Worm (Caenorhabditis elegans) whole organism, late embryonic: ENCODE results near the gene B0272.4.

ENCODE experiments used
- ama-1 ChIP-seq: fragments of 150-350 bp; optimal IDR thresholded peaks from 2 replicates; lab custom pipeline; 2014
- ceh-9 ChIP-seq: sonication (generic microtip); optimal IDR thresholded peaks from 2 replicates; lab custom pipeline; 2016; ENCODE audit warnings: mild to moderate bottlenecking, missing genetic modification characterization, inconsistent platforms, missing compliant biosample characterization
- dmd-4 ChIP-seq: sonication (generic microtip); optimal IDR thresholded peaks from 2 replicates; lab custom pipeline; 2016; ENCODE audit warnings: borderline replicate concordance, missing genetic modification characterization, missing compliant biosample characterization
- eyg-1 ChIP-seq: sonication (generic microtip); optimal IDR thresholded peaks from 2 replicates; lab custom pipeline; 2016; ENCODE audit warnings: missing genotype, missing genetic modification characterization, missing compliant biosample characterization
- lin-11 ChIP-seq: fragments of 200-800 bp; sonication (Bioruptor generic); optimal IDR thresholded peaks from 2 replicates; lab custom pipeline; 2018; ENCODE audit warnings: mild to moderate bottlenecking, missing genetic modification characterization, missing compliant biosample characterization
- pag-3 ChIP-seq: sonication (generic microtip); optimal IDR thresholded peaks from 2 replicates; lab custom pipeline; 2016; ENCODE audit warnings: missing compliant biosample characterization, missing genetic modification characterization, borderline replicate concordance
- pax-1 ChIP-seq: fragments of 150-350 bp; optimal IDR thresholded peaks from 2 replicates; lab custom pipeline; 2014; ENCODE audit warnings: missing biosample characterization, missing genetic modification characterization
- pqm-1 ChIP-seq: sonication (generic microtip); optimal IDR thresholded peaks from 2 replicates; lab custom pipeline; 2016; ENCODE audit warnings: missing genetic modification characterization, missing compliant biosample characterization
- sdc-2 ChIP-seq: sonication (generic microtip); optimal IDR thresholded peaks from 2 replicates; lab custom pipeline; 2016; ENCODE audit warnings: missing genotype, missing genetic modification characterization, missing compliant biosample characterization
- sox-4 ChIP-seq: sonication (generic microtip); optimal IDR thresholded peaks from 2 replicates; lab custom pipeline; 2017; ENCODE audit warnings: mild to moderate bottlenecking, missing genetic modification characterization, inconsistent platforms, missing compliant biosample characterization
- unc-86 ChIP-seq: sonication (generic microtip); optimal IDR thresholded peaks from 2 replicates; lab custom pipeline; 2016; ENCODE audit warnings: missing genetic modification characterization, missing compliant biosample characterization
- zip-5 ChIP-seq: sonication (generic microtip); optimal IDR thresholded peaks from 2 replicates; lab custom pipeline; 2016; ENCODE audit warnings: missing genetic modification characterization, missing compliant biosample characterization

DNA sequence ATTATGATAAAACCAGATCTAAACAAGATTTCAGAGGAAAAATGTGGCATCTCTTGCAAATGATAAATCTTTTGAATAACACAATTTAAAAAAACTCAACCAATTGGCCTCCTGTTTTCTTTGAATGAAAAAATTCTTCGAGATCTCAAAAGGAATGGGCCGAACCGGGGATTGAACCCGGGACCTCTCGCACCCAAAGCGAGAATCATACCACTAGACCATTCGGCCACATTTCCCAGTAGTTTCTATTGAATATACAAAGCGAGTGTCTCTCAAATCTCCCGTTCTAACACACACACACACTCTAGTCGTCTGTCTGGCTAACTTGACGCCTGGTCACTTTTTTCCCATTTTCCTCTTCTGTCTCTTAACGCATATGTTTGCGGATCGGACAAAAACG is 39.3 kb downstream of the B0272.4 start:
- TF ChIP-seq ama-1 (lab: Kevin White, UChicago) (no peak), dmd-4 (tag; lab: Kevin White, UChicago) (peak; percentile 74), pax-1 (peak; percentile 54), pqm-1 (tag; lab: Kevin White, UChicago) (peak; percentile 11), lin-11 (tag; lab: Kevin White, UChicago) (peak; percentile 82), unc-86 (tag; lab: Kevin White, UChicago) (peak; percentile 86), zip-5 (tag; lab: Kevin White, UChicago) (peak; percentile 34), sox-4 (tag; lab: Kevin White, UChicago) (peak; percentile 77), sdc-2 (tag; lab: Kevin White, UChicago) (peak; percentile 96), eyg-1 (tag; lab: Kevin White, UChicago) (peak; percentile 39), ceh-9 (tag; lab: Kevin White, UChicago) (peak; percentile 26), pag-3 (peak; percentile 51)
